Fruit fly (Drosophila melanogaster) whole organism, embryonic: ENCODE data around the gene MsR2.

Experiments used
- Adf1 ChIP-seq: fragments of 200-800 bp; sonication (Bioruptor generic); IDR thresholded peaks from 2 replicates; pipeline ENCODE4 v1.3.6; 2022; ENCODE audit warnings: missing biosample characterization, missing genetic modification characterization
- Bdp1 ChIP-seq: fragments of 200-800 bp; sonication (Bioruptor generic); optimal IDR thresholded peaks from 3 replicates; lab custom pipeline; 2016; ENCODE audit warnings: missing biosample characterization, missing genetic modification characterization
- CG10366 ChIP-seq: fragments of 200-800 bp; sonication (Bioruptor generic); IDR thresholded peaks from 2 replicates; pipeline ENCODE4 v1.3.6; 2022; ENCODE audit warnings: missing biosample characterization, missing genetic modification characterization
- CG10543 ChIP-seq: fragments of 200-800 bp; sonication (Bioruptor generic); optimal IDR thresholded peaks from 3 replicates; lab custom pipeline; 2017; ENCODE audit warnings: missing biosample characterization, mild to moderate bottlenecking, missing genetic modification characterization, moderate library complexity
- CG11247 ChIP-seq: fragments of 200-800 bp; sonication (Bioruptor generic); IDR thresholded peaks from 2 replicates; pipeline ENCODE4 v1.3.6; 2022; ENCODE audit warnings: missing biosample characterization, missing genetic modification characterization
- CG12071 ChIP-seq: fragments of 200-800 bp; sonication (Bioruptor generic); optimal IDR thresholded peaks from 3 replicates; lab custom pipeline; 2018; ENCODE audit warnings: missing biosample characterization, mild to moderate bottlenecking, missing genetic modification characterization
- CG12219 ChIP-seq: fragments of 200-800 bp; sonication (Bioruptor generic); optimal IDR thresholded peaks from 3 replicates; lab custom pipeline; 2018; ENCODE audit warnings: missing biosample characterization, mild to moderate bottlenecking, missing genetic modification characterization
- CG14965 ChIP-seq: fragments of 200-800 bp; sonication (Bioruptor generic); optimal IDR thresholded peaks from 2 replicates; lab custom pipeline; 2016; ENCODE audit warnings: missing biosample characterization, missing genetic modification characterization, borderline replicate concordance
- CG17186 ChIP-seq: fragments of 200-800 bp; sonication (Bioruptor generic); optimal IDR thresholded peaks from 3 replicates; lab custom pipeline; 2017; ENCODE audit warnings: missing biosample characterization, missing genetic modification reagents, missing genetic modification characterization
- CG18011 ChIP-seq: fragments of 200-800 bp; sonication (Bioruptor generic); optimal IDR thresholded peaks from 2 replicates; lab custom pipeline; 2017; ENCODE audit warnings: missing biosample characterization, missing genetic modification characterization, mild to moderate bottlenecking, moderate library complexity, missing genotype
- CG2712 ChIP-seq: fragments of 200-800 bp; optimal IDR thresholded peaks from 3 replicates; lab custom pipeline; 2019; ENCODE audit warnings: missing biosample characterization, mild to moderate bottlenecking, missing genetic modification characterization, moderate library complexity
- CG2889 ChIP-seq: fragments of 200-800 bp; sonication (Bioruptor generic); IDR thresholded peaks from 3 replicates; pipeline ENCODE4 v1.3.6; 2022; ENCODE audit warnings: missing biosample characterization, missing genetic modification characterization
- CG30020 ChIP-seq: fragments of 200-800 bp; optimal IDR thresholded peaks from 2 replicates; lab custom pipeline; 2019; ENCODE audit warnings: missing biosample characterization, mild to moderate bottlenecking, missing genetic modification characterization, moderate library complexity
- CG5245 ChIP-seq: fragments of 200-800 bp; sonication (Bioruptor generic); optimal IDR thresholded peaks from 3 replicates; lab custom pipeline; 2016; ENCODE audit warnings: missing biosample characterization, missing genetic modification characterization
- CG6272 ChIP-seq: fragments of 200-800 bp; sonication (Bioruptor generic); IDR thresholded peaks from 2 replicates; pipeline ENCODE4 v1.3.6; 2022; ENCODE audit warnings: missing biosample characterization, missing genetic modification characterization
- CG6765 ChIP-seq: fragments of 200-800 bp; sonication (Bioruptor generic); optimal IDR thresholded peaks from 3 replicates; lab custom pipeline; 2017; ENCODE audit warnings: missing biosample characterization, mild to moderate bottlenecking, missing genetic modification characterization
- CG6854 ChIP-seq: fragments of 200-800 bp; sonication (Bioruptor generic); optimal IDR thresholded peaks from 3 replicates; lab custom pipeline; 2017; ENCODE audit warnings: missing biosample characterization, mild to moderate bottlenecking, missing genetic modification characterization
- CrebB ChIP-seq: fragments of 200-800 bp; sonication (Bioruptor generic); optimal IDR thresholded peaks from 3 replicates; lab custom pipeline; 2018; ENCODE audit warnings: missing biosample characterization, mild to moderate bottlenecking, missing genetic modification characterization
- Fer3 ChIP-seq: fragments of 200-800 bp; sonication (Bioruptor generic); optimal IDR thresholded peaks from 2 replicates; lab custom pipeline; 2018; ENCODE audit warnings: missing biosample characterization, mild to moderate bottlenecking, missing genetic modification characterization, moderate library complexity
- Gug ChIP-seq: fragments of 200-800 bp; sonication (Bioruptor generic); IDR thresholded peaks from 4 replicates; pipeline ENCODE4 v1.3.6; 2022; ENCODE audit warnings: missing biosample characterization, missing genetic modification characterization
- HLH4C ChIP-seq: fragments of 200-800 bp; sonication (Bioruptor generic); IDR thresholded peaks from 3 replicates; pipeline ENCODE4 v1.3.6; 2022; ENCODE audit warnings: missing biosample characterization, missing genetic modification characterization; ENCODE audit not compliant: partially characterized antibody
- Hmx ChIP-seq: fragments of 200-800 bp; sonication (Bioruptor generic); optimal IDR thresholded peaks from 2 replicates; lab custom pipeline; 2016; ENCODE audit warnings: missing biosample characterization, missing genetic modification characterization
- Hr51 ChIP-seq, 2 experiments: fragments of 200-800 bp; sonication (Bioruptor generic); optimal IDR thresholded peaks; 2 replicates in 1 of 2; 3 replicates in 1 of 2; lab custom pipeline; 2016 to 2018; ENCODE audit warnings: missing biosample characterization in 2 of 2, missing genetic modification characterization in 2 of 2, mild to moderate bottlenecking in 1 of 2, moderate library complexity in 1 of 2
- NC2β ChIP-seq: fragments of 200-800 bp; sonication (Bioruptor generic); optimal IDR thresholded peaks from 2 replicates; lab custom pipeline; 2016; ENCODE audit warnings: missing biosample characterization, missing genetic modification characterization
- NFAT ChIP-seq: fragments of 200-800 bp; sonication (Bioruptor generic); IDR thresholded peaks from 2 replicates; pipeline ENCODE4 v1.3.6; 2022; ENCODE audit warnings: missing biosample characterization, missing genetic modification characterization
- Oaz ChIP-seq: fragments of 200-800 bp; sonication (Bioruptor generic); IDR thresholded peaks from 2 replicates; pipeline ENCODE4 v1.3.6; 2022; ENCODE audit warnings: missing biosample characterization, missing genetic modification characterization
- PHDP ChIP-seq: fragments of 200-800 bp; sonication (Bioruptor generic); optimal IDR thresholded peaks from 3 replicates; lab custom pipeline; 2018; ENCODE audit warnings: missing biosample characterization, mild to moderate bottlenecking, missing genetic modification characterization, moderate library complexity
- TFAM ChIP-seq: fragments of 200-800 bp; sonication (Bioruptor generic); optimal IDR thresholded peaks from 2 replicates; lab custom pipeline; 2017; ENCODE audit warnings: missing biosample characterization, missing genetic modification characterization, inconsistent platforms
- Usf ChIP-seq: fragments of 200-800 bp; sonication (Bioruptor generic); optimal IDR thresholded peaks from 2 replicates; lab custom pipeline; 2017; ENCODE audit warnings: missing genotype, missing biosample characterization, missing genetic modification characterization
- amos ChIP-seq: fragments of 200-800 bp; sonication (Bioruptor generic); IDR thresholded peaks from 2 replicates; pipeline ENCODE4 v1.3.6; 2022; ENCODE audit warnings: missing biosample characterization, missing genetic modification characterization; ENCODE audit not compliant: partially characterized antibody
- br ChIP-seq: fragments of >200 bp; optimal IDR thresholded peaks from 2 replicates; lab custom pipeline; 2017
- chinmo ChIP-seq: fragments of 200-800 bp; sonication (Bioruptor generic); IDR thresholded peaks from 4 replicates; pipeline ENCODE4 v1.3.6; 2022; ENCODE audit warnings: missing biosample characterization, missing genetic modification characterization; ENCODE audit not compliant: partially characterized antibody
- disco-r ChIP-seq: fragments of 200-800 bp; sonication (Bioruptor generic); optimal IDR thresholded peaks from 2 replicates; lab custom pipeline; 2016; ENCODE audit warnings: missing biosample characterization, missing genetic modification characterization
- ewg ChIP-seq: fragments of 200-800 bp; sonication (Bioruptor generic); optimal IDR thresholded peaks from 3 replicates; lab custom pipeline; 2017; ENCODE audit warnings: mild to moderate bottlenecking, missing biosample characterization, missing genetic modification reagents, missing genetic modification characterization
- gcm2 ChIP-seq: fragments of 200-800 bp; sonication (Bioruptor generic); optimal IDR thresholded peaks from 2 replicates; lab custom pipeline; 2016; ENCODE audit warnings: missing biosample characterization, missing genetic modification characterization
- insv ChIP-seq, 2 experiments: fragments of 200-800 bp; sonication (Bioruptor generic); optimal IDR thresholded peaks; 3 replicates each; lab custom pipeline; 2016 to 2018; ENCODE audit warnings: missing biosample characterization in 2 of 2, missing genetic modification characterization in 2 of 2
- lov ChIP-seq, 2 experiments: fragments of 200-800 bp in 1 of 2; fragments of >200 bp in 1 of 2; sonication (Bioruptor generic) in 1 of 2; IDR thresholded peaks in 1 of 2; optimal IDR thresholded peaks in 1 of 2; 2 replicates in 1 of 2; 3 replicates in 1 of 2; pipeline versions ENCODE4 v1.3.6 to Lab custom; 2017 to 2022; ENCODE audit warnings: missing biosample characterization in 1 of 2, missing genetic modification characterization in 1 of 2
- maf-S ChIP-seq: fragments of 200-800 bp; sonication (Bioruptor generic); optimal IDR thresholded peaks from 2 replicates; lab custom pipeline; 2016; ENCODE audit warnings: missing biosample characterization, missing genetic modification characterization
- mld ChIP-seq: fragments of 200-800 bp; sonication (Bioruptor generic); IDR thresholded peaks from 3 replicates; pipeline ENCODE4 v1.3.6; 2022; ENCODE audit warnings: missing biosample characterization, missing genetic modification characterization; ENCODE audit not compliant: partially characterized antibody
- nau ChIP-seq: fragments of 200-800 bp; sonication (Bioruptor generic); optimal IDR thresholded peaks from 3 replicates; lab custom pipeline; 2017; ENCODE audit warnings: missing biosample characterization, mild to moderate bottlenecking, missing genetic modification characterization, missing genetic modification reagents
- p53 ChIP-seq: fragments of 200-800 bp; sonication (Bioruptor generic); optimal IDR thresholded peaks from 2 replicates; lab custom pipeline; 2016; ENCODE audit warnings: missing biosample characterization, missing genetic modification characterization
- pb ChIP-seq: fragments of 200-800 bp; sonication (Bioruptor generic); optimal IDR thresholded peaks from 3 replicates; lab custom pipeline; 2016; ENCODE audit warnings: missing biosample characterization, missing genetic modification characterization
- peb ChIP-seq: fragments of 200-800 bp; sonication (Bioruptor generic); IDR thresholded peaks from 2 replicates; pipeline ENCODE4 v1.3.6; 2022; ENCODE audit warnings: missing biosample characterization, missing genetic modification characterization
- pho ChIP-seq: fragments of 200-800 bp; sonication (Bioruptor generic); optimal IDR thresholded peaks from 2 replicates; lab custom pipeline; 2016; ENCODE audit warnings: missing biosample characterization, missing genetic modification characterization
- pum ChIP-seq: fragments of 200-800 bp; sonication (Bioruptor generic); optimal IDR thresholded peaks from 2 replicates; lab custom pipeline; 2016; ENCODE audit warnings: missing biosample characterization, missing genetic modification characterization
- sqz ChIP-seq: fragments of 200-800 bp; sonication (Bioruptor generic); optimal IDR thresholded peaks from 3 replicates; lab custom pipeline; 2018; ENCODE audit warnings: missing biosample characterization, mild to moderate bottlenecking, missing genetic modification characterization
- vfl ChIP-seq: fragments of 200-800 bp; sonication (Bioruptor generic); optimal IDR thresholded peaks from 2 replicates; lab custom pipeline; 2016; ENCODE audit warnings: missing biosample characterization, missing genetic modification characterization
- wek ChIP-seq: fragments of 200-800 bp; sonication (Bioruptor generic); optimal IDR thresholded peaks from 3 replicates; lab custom pipeline; 2018; ENCODE audit warnings: missing biosample characterization, mild to moderate bottlenecking, missing genetic modification characterization, moderate library complexity

MsR2 gene

dm6 chr3L:2273392-2273791 lies 9.3 kb upstream of the MsR2 start:
- TF ChIP-seq Fer3 (tag; lab: Kevin White, UChicago) (no peak), Bdp1 (peak; percentile 22), CG10543 (no peak), wek (GFP tag; lab: Kevin White, UChicago) (no peak), pho (GFP tag; lab: Kevin White, UChicago) (no peak), vfl (GFP tag; lab: Kevin White, UChicago) (no peak), disco-r (GFP tag; lab: Kevin White, UChicago) (no peak), CG14965 (GFP tag; lab: Kevin White, UChicago) (no peak), amos (GFP tag; lab: Robert Waterston, UW) (peak; percentile 46; the same call in 1 of the 2 replicates), CG30020 (tag; lab: Kevin White, UChicago) (no peak)

- no peak for TF ChIP-seq NFAT (GFP tag; lab: Robert Waterston, UW)
- TF ChIP-seq Usf (GFP tag; lab: Kevin White, UChicago) = no peak
- no peak for TF ChIP-seq chinmo (GFP tag; lab: Robert Waterston, UW)
- TF ChIP-seq insv (GFP tag; optimal IDR thresholded peaks at IDR 0.05; lab: Kevin White, UChicago) = no peak
- TF ChIP-seq CG6765 (GFP tag; lab: Kevin White, UChicago) = no peak
- no peak for TF ChIP-seq pb (GFP tag; lab: Kevin White, UChicago)
- TF ChIP-seq CG5245 (GFP tag; lab: Kevin White, UChicago) = no peak
- no peak for TF ChIP-seq CG6854 (GFP tag; lab: Kevin White, UChicago)
- TF ChIP-seq gcm2 (GFP tag; lab: Kevin White, UChicago) = no peak
- no peak for TF ChIP-seq Oaz
- no peak for TF ChIP-seq CG12219 (GFP tag; lab: Kevin White, UChicago)
- TF ChIP-seq CG11247 = no peak
- TF ChIP-seq TFAM (GFP tag; lab: Kevin White, UChicago) = no peak
Measured at dm6 chr3L:2276250-2276649, 6.4 kb upstream of the MsR2 start, which contains the start of gene yellow-g2. yellow-g2 (plus strand) TSS chr3L:2276550.

- TF ChIP-seq peb (no peak), HLH4C (GFP tag; lab: Robert Waterston, UW) (0 out of 3 replicates have a peak, but pooled peaks have one; percentile 13), CG6272 (no peak), sqz (GFP tag; lab: Kevin White, UChicago) (no peak), CG12071 (GFP tag; lab: Kevin White, UChicago) (no peak), Hr51 (GFP tag; optimal IDR thresholded peaks at IDR 0.05; lab: Kevin White, UChicago) (no peak), CG17186 (GFP tag; lab: Kevin White, UChicago) (no peak), CG18011 (GFP tag; lab: Kevin White, UChicago) (no peak), CG10366 (no peak), lov (optimal IDR thresholded peaks at IDR 0.05; lab: Kevin White, UChicago) (no peak), lov (GFP tag; IDR thresholded peaks at IDR 0.05; lab: Robert Waterston, UW) (no peak), PHDP (tag; lab: Kevin White, UChicago) (no peak), CG2889 (GFP tag; lab: Robert Waterston, UW) (no peak), ewg (GFP tag; lab: Kevin White, UChicago) (peak; percentile 37), CrebB (no peak), CG2712 (no peak), Adf1 (GFP tag; lab: Robert Waterston, UW) (no peak), br (lab: Kevin White, UChicago) (no peak), Hmx (GFP tag; lab: Kevin White, UChicago) (no peak), maf-S (GFP tag; lab: Kevin White, UChicago) (no peak), pum (GFP tag; lab: Kevin White, UChicago) (no peak), p53 (no peak), NC2β (GFP tag; lab: Kevin White, UChicago) (no peak), mld (GFP tag; lab: Robert Waterston, UW) (no peak), Gug (GFP tag; lab: Robert Waterston, UW) (no peak), nau (GFP tag; lab: Kevin White, UChicago) (no peak)
Measured at dm6 chr3L:2322257-2322776, 39.6 kb downstream of the MsR2 start, which contains the start of gene MsR1. MsR1 (plus strand) TSS chr3L:2322693.
